Fruit fly (Drosophila melanogaster) whole organism, wandering third instar larva: ENCODE data around the gene QC.

Experiments
- Dfd ChIP-seq: fragments of >200 bp; optimal IDR thresholded peaks from 2 replicates; lab custom pipeline; 2017; ENCODE audit warnings: missing biosample characterization, missing genetic modification characterization
- OdsH ChIP-seq: fragments of 200-800 bp; sonication (Bioruptor generic); optimal IDR thresholded peaks from 2 replicates; lab custom pipeline; 2016; ENCODE audit warnings: missing biosample characterization, mild to moderate bottlenecking, missing genetic modification characterization
- dsf ChIP-seq: sonication (Bioruptor generic); optimal IDR thresholded peaks from 2 replicates; lab custom pipeline; 2016; ENCODE audit warnings: missing biosample characterization, missing genetic modification characterization, borderline replicate concordance
- sage ChIP-seq: fragments of 200-800 bp; sonication (Bioruptor generic); optimal IDR thresholded peaks from 2 replicates; lab custom pipeline; 2016; ENCODE audit warnings: missing biosample characterization, mild to moderate bottlenecking, missing genetic modification characterization

DNA sequence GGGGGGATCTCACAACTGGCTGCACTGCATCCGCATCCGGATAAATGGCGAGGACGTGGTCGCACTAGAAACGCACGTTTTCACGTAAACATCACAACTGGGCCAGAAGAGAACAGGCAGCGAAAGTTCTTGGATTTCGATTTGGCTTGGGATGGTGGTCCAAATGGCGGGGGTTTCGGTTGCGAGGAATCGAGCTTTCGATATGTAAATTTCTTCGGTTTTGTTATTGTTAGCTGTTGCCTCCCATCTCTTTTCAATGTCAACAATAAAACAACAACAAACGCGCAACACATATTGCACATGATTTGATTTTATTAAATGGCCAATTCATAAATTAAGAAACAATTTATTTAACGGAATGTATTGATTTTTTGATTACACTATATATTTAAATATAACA is 19.0 kb upstream of the QC start, which contains the start of gene PXo:
- TF ChIP-seq Dfd (GFP tag; lab: Kevin White, UChicago): no peak
- no peak for TF ChIP-seq dsf (GFP tag; lab: Kevin White, UChicago)
- TF ChIP-seq sage (GFP tag; lab: Kevin White, UChicago): no peak
- no peak for TF ChIP-seq OdsH
